Fruit fly (Drosophila melanogaster) whole organism, embryonic: ENCODE data around the gene CG10660.

Experiments
- ATbp ChIP-seq: fragments of 200-800 bp; sonication (Bioruptor generic); optimal IDR thresholded peaks from 2 replicates; lab custom pipeline; 2017; ENCODE audit warnings: missing biosample characterization, mild to moderate bottlenecking, missing genetic modification characterization, missing genetic modification reagents
- Blimp-1 ChIP-seq: fragments of 200-800 bp; sonication (Bioruptor generic); optimal IDR thresholded peaks from 3 replicates; lab custom pipeline; 2018; ENCODE audit warnings: missing biosample characterization, missing genetic modification characterization, mild to moderate bottlenecking, moderate library complexity, missing genetic modification reagents
- CG1024 ChIP-seq: fragments of 200-800 bp; sonication (Bioruptor generic); IDR thresholded peaks from 2 replicates; pipeline ENCODE4 v1.3.6; 2022; ENCODE audit warnings: missing biosample characterization, missing genetic modification characterization
- CG10267 ChIP-seq: fragments of 200-800 bp; sonication (Bioruptor generic); optimal IDR thresholded peaks from 2 replicates; lab custom pipeline; 2018; ENCODE audit warnings: missing biosample characterization, mild to moderate bottlenecking, missing genetic modification characterization, moderate library complexity
- CG10274 ChIP-seq: fragments of 200-800 bp; sonication (Bioruptor generic); optimal IDR thresholded peaks from 3 replicates; lab custom pipeline; 2017; ENCODE audit warnings: missing biosample characterization, mild to moderate bottlenecking, missing genetic modification characterization
- CG10654 ChIP-seq: fragments of 200-800 bp; sonication (Bioruptor generic); optimal IDR thresholded peaks from 2 replicates; lab custom pipeline; 2016; ENCODE audit warnings: missing biosample characterization, missing genetic modification characterization
- CG11560 ChIP-seq: fragments of 200-800 bp; sonication (Bioruptor generic); IDR thresholded peaks from 3 replicates; pipeline ENCODE4 v1.3.6; 2022; ENCODE audit warnings: missing biosample characterization, missing genetic modification characterization
- CG12236 ChIP-seq: fragments of 200-800 bp; sonication (Bioruptor generic); optimal IDR thresholded peaks from 2 replicates; lab custom pipeline; 2016; ENCODE audit warnings: missing biosample characterization, missing genetic modification characterization
- CG13123 ChIP-seq: fragments of 200-800 bp; sonication (Bioruptor generic); optimal IDR thresholded peaks from 2 replicates; lab custom pipeline; 2016; ENCODE audit warnings: missing biosample characterization, missing genetic modification characterization
- CG13287 ChIP-seq: fragments of 200-800 bp; sonication (Bioruptor generic); IDR thresholded peaks from 2 replicates; pipeline ENCODE4 v1.3.6; 2022; ENCODE audit warnings: missing biosample characterization, missing genetic modification characterization; ENCODE audit not compliant: partially characterized antibody
- CG13775 ChIP-seq: fragments of 200-800 bp; sonication (Bioruptor generic); optimal IDR thresholded peaks from 3 replicates; lab custom pipeline; 2017; ENCODE audit warnings: missing biosample characterization, mild to moderate bottlenecking, missing genetic modification characterization
- CG14860 ChIP-seq: fragments of 200-800 bp; sonication (Bioruptor generic); IDR thresholded peaks from 3 replicates; pipeline ENCODE4 v1.3.6; 2022; ENCODE audit warnings: missing biosample characterization, missing genetic modification characterization; ENCODE audit not compliant: partially characterized antibody
- CG15073 ChIP-seq: fragments of 200-800 bp; sonication (Bioruptor generic); optimal IDR thresholded peaks from 2 replicates; lab custom pipeline; 2016; ENCODE audit warnings: missing biosample characterization, missing genetic modification characterization
- CG15514 ChIP-seq: fragments of 200-800 bp; sonication (Bioruptor generic); optimal IDR thresholded peaks from 3 replicates; lab custom pipeline; 2017; ENCODE audit warnings: missing biosample characterization, missing genetic modification characterization, mild to moderate bottlenecking, moderate library complexity, missing genetic modification reagents
- CG17328 ChIP-seq: fragments of 200-800 bp; sonication (Bioruptor generic); IDR thresholded peaks from 2 replicates; pipeline ENCODE4 v1.3.6; 2022; ENCODE audit warnings: missing biosample characterization, missing genetic modification characterization
- CG17912 ChIP-seq: fragments of 200-800 bp; sonication (Bioruptor generic); optimal IDR thresholded peaks from 2 replicates; lab custom pipeline; 2018; ENCODE audit warnings: missing biosample characterization, mild to moderate bottlenecking, missing genetic modification characterization
- CG30431 ChIP-seq: fragments of 200-800 bp; sonication (Bioruptor generic); optimal IDR thresholded peaks from 2 replicates; lab custom pipeline; 2017; ENCODE audit warnings: missing biosample characterization, missing genetic modification characterization
- CG31224 ChIP-seq: fragments of 200-800 bp; sonication (Bioruptor generic); IDR thresholded peaks from 2 replicates; pipeline ENCODE4 v1.3.6; 2022; ENCODE audit warnings: missing biosample characterization, missing genetic modification characterization
- CG31441 ChIP-seq: fragments of 200-800 bp; sonication (Bioruptor generic); IDR thresholded peaks from 2 replicates; pipeline ENCODE4 v1.3.6; 2022; ENCODE audit warnings: missing biosample characterization, missing genetic modification characterization
- CG32532 ChIP-seq: fragments of 200-800 bp; sonication (Bioruptor generic); IDR thresholded peaks from 2 replicates; pipeline ENCODE4 v1.3.6; 2022; ENCODE audit warnings: missing biosample characterization, missing genetic modification characterization
- CG32772 ChIP-seq: fragments of 200-800 bp; sonication (Bioruptor generic); IDR thresholded peaks from 2 replicates; pipeline ENCODE4 v1.3.6; 2022; ENCODE audit warnings: missing biosample characterization, missing genetic modification characterization
- CG3407 ChIP-seq: fragments of 200-800 bp; sonication (Bioruptor generic); optimal IDR thresholded peaks from 2 replicates; lab custom pipeline; 2018; ENCODE audit warnings: missing biosample characterization, mild to moderate bottlenecking, missing genetic modification characterization
- CG5245 ChIP-seq: fragments of 200-800 bp; sonication (Bioruptor generic); optimal IDR thresholded peaks from 3 replicates; lab custom pipeline; 2016; ENCODE audit warnings: missing biosample characterization, missing genetic modification characterization
- CG7928 ChIP-seq: fragments of 200-800 bp; sonication (Bioruptor generic); optimal IDR thresholded peaks from 2 replicates; lab custom pipeline; 2017; ENCODE audit warnings: missing biosample characterization, mild to moderate bottlenecking, missing genetic modification characterization
- CG8089 ChIP-seq: fragments of 200-800 bp; sonication (Bioruptor generic); optimal IDR thresholded peaks from 3 replicates; lab custom pipeline; 2016; ENCODE audit warnings: missing biosample characterization, missing genetic modification characterization
- CG9609 ChIP-seq: fragments of 200-800 bp; sonication (Bioruptor generic); optimal IDR thresholded peaks from 3 replicates; lab custom pipeline; 2016; ENCODE audit warnings: missing biosample characterization, missing genetic modification characterization
- D ChIP-seq, 2 experiments: fragments of 200-800 bp in 1 of 2; fragments of >200 bp in 1 of 2; sonication (Bioruptor generic) in 1 of 2; optimal IDR thresholded peaks; 2 replicates in 1 of 2; 3 replicates in 1 of 2; lab custom pipeline; 2017; ENCODE audit warnings: mild to moderate bottlenecking in 1 of 2, missing biosample characterization in 1 of 2, missing genetic modification characterization in 1 of 2, missing genetic modification reagents in 1 of 2
- Hr78 ChIP-seq, 2 experiments: fragments of 200-800 bp in 1 of 2; fragments of >200 bp in 1 of 2; sonication (Bioruptor generic) in 1 of 2; optimal IDR thresholded peaks; 2 replicates each; lab custom pipeline; 2017 to 2019; ENCODE audit warnings: missing biosample characterization in 2 of 2, missing genetic modification characterization in 2 of 2, mild to moderate bottlenecking in 1 of 2, moderate library complexity in 1 of 2
- Mes4 ChIP-seq: fragments of 200-800 bp; sonication (Bioruptor generic); optimal IDR thresholded peaks from 2 replicates; lab custom pipeline; 2016; ENCODE audit warnings: missing biosample characterization, missing genetic modification characterization
- Nf-YA ChIP-seq: fragments of 200-800 bp; sonication (Bioruptor generic); IDR thresholded peaks from 2 replicates; pipeline ENCODE4 v1.3.6; 2022; ENCODE audit warnings: missing biosample characterization, missing genetic modification characterization
- Optix ChIP-seq: fragments of 200-800 bp; sonication (Bioruptor generic); IDR thresholded peaks from 3 replicates; pipeline ENCODE4 v1.3.6; 2022; ENCODE audit warnings: missing biosample characterization, missing genetic modification characterization
- Ptx1 ChIP-seq: fragments of 200-800 bp; sonication (Bioruptor generic); IDR thresholded peaks from 2 replicates; pipeline ENCODE4 v1.3.6; 2022; ENCODE audit warnings: missing biosample characterization, missing genetic modification characterization
- Spps ChIP-seq: fragments of 200-800 bp; sonication (Bioruptor generic); optimal IDR thresholded peaks from 2 replicates; lab custom pipeline; 2018; ENCODE audit warnings: missing biosample characterization, mild to moderate bottlenecking, missing genetic modification characterization
- Xbp1 ChIP-seq: fragments of 200-800 bp; sonication (Bioruptor generic); optimal IDR thresholded peaks from 3 replicates; lab custom pipeline; 2016; ENCODE audit warnings: missing biosample characterization, mild to moderate bottlenecking, missing genetic modification characterization
- YL-1 ChIP-seq: fragments of 200-800 bp; sonication (Bioruptor generic); optimal IDR thresholded peaks from 3 replicates; lab custom pipeline; 2017; ENCODE audit warnings: missing biosample characterization, mild to moderate bottlenecking, missing genetic modification characterization
- abd-A ChIP-seq: fragments of 200-800 bp; sonication (Bioruptor generic); optimal IDR thresholded peaks from 3 replicates; lab custom pipeline; 2019; ENCODE audit warnings: missing biosample characterization, mild to moderate bottlenecking, missing genetic modification characterization, moderate library complexity
- ci ChIP-seq: fragments of 200-800 bp; sonication (Bioruptor generic); IDR thresholded peaks from 3 replicates; pipeline ENCODE4 v1.3.6; 2022; ENCODE audit warnings: missing biosample characterization, missing genetic modification characterization
- cwo ChIP-seq: fragments of 200-800 bp; sonication (Bioruptor generic); optimal IDR thresholded peaks from 3 replicates; lab custom pipeline; 2017; ENCODE audit warnings: missing biosample characterization, missing genetic modification characterization, mild to moderate bottlenecking, moderate library complexity, missing genetic modification reagents
- dm ChIP-seq: fragments of 200-800 bp; sonication (Bioruptor generic); optimal IDR thresholded peaks from 3 replicates; lab custom pipeline; 2016; ENCODE audit warnings: missing biosample characterization, missing genetic modification characterization
- ewg ChIP-seq: fragments of 200-800 bp; sonication (Bioruptor generic); optimal IDR thresholded peaks from 3 replicates; lab custom pipeline; 2017; ENCODE audit warnings: mild to moderate bottlenecking, missing biosample characterization, missing genetic modification reagents, missing genetic modification characterization
- hb ChIP-seq: fragments of 200-800 bp; sonication (Bioruptor generic); IDR thresholded peaks from 3 replicates; pipeline ENCODE4 v1.3.6; 2022; ENCODE audit warnings: missing biosample characterization, missing genetic modification characterization; ENCODE audit not compliant: partially characterized antibody
- jumu ChIP-seq: fragments of 200-800 bp; sonication (Bioruptor generic); optimal IDR thresholded peaks from 3 replicates; lab custom pipeline; 2016; ENCODE audit warnings: missing biosample characterization, missing genetic modification characterization
- lola ChIP-seq, 3 experiments: fragments of >200 bp in 2 of 3; fragments of 200-800 bp in 1 of 3; sonication (Bioruptor generic) in 1 of 3; optimal IDR thresholded peaks; 2 replicates each; lab custom pipeline; 2017 to 2019; ENCODE audit warnings: missing biosample characterization in 3 of 3, missing genetic modification characterization in 3 of 3, mild to moderate bottlenecking in 1 of 3, moderate library complexity in 1 of 3
- p53 ChIP-seq: fragments of 200-800 bp; sonication (Bioruptor generic); optimal IDR thresholded peaks from 2 replicates; lab custom pipeline; 2016; ENCODE audit warnings: missing biosample characterization, missing genetic modification characterization
- pnt ChIP-seq: fragments of 200-800 bp; sonication (Bioruptor generic); optimal IDR thresholded peaks from 3 replicates; lab custom pipeline; 2016; ENCODE audit warnings: missing biosample characterization, missing genetic modification characterization
- ro ChIP-seq: fragments of 200-800 bp; sonication (Bioruptor generic); IDR thresholded peaks from 2 replicates; pipeline ENCODE4 v1.3.6; 2022; ENCODE audit warnings: missing biosample characterization, missing genetic modification characterization
- sens ChIP-seq: fragments of 200-800 bp; sonication (Bioruptor generic); peaks from one replicate; lab custom pipeline; 2016; ENCODE audit warnings: missing biosample characterization, missing genetic modification characterization
- ttk ChIP-seq: fragments of 200-800 bp; sonication (Bioruptor generic); IDR thresholded peaks from 2 replicates; pipeline ENCODE4 v2.1.2; 2022; ENCODE audit warnings: missing biosample characterization, missing genetic modification characterization
- zfh1 ChIP-seq: fragments of 200-800 bp; sonication (Bioruptor generic); IDR thresholded peaks from 3 replicates; pipeline ENCODE4 v1.3.6; 2022; ENCODE audit warnings: missing biosample characterization, missing genetic modification characterization

Gene CG10660

dm6 chr3L:12529431-12530007, 39.0 kb upstream of the CG10660 start (continued):
- TF ChIP-seq sens (GFP tag; lab: Kevin White, UChicago) (peak; percentile 5), CG9609 (GFP tag; lab: Kevin White, UChicago) (no peak), CG15073 (GFP tag; lab: Kevin White, UChicago) (no peak), CG13123 (GFP tag; lab: Kevin White, UChicago) (no peak), CG10274 (GFP tag; lab: Kevin White, UChicago) (no peak), cwo (GFP tag; lab: Kevin White, UChicago) (no peak), ewg (GFP tag; lab: Kevin White, UChicago) (no peak), CG5245 (GFP tag; lab: Kevin White, UChicago) (peak; percentile 27), CG17328 (peak; percentile 76), Optix (GFP tag; lab: Robert Waterston, UW) (0 out of 3 replicates have a peak, but pooled peaks have one; percentile 17), abd-A (no peak), pnt (GFP tag; lab: Kevin White, UChicago) (no peak), CG12236 (no peak), CG3407 (GFP tag; lab: Kevin White, UChicago) (peak; percentile 23), Ptx1 (GFP tag; lab: Robert Waterston, UW) (peak; percentile 26; the same call in 1 of the 2 replicates), CG17912 (GFP tag; lab: Kevin White, UChicago) (no peak), Nf-YA (GFP tag; lab: Robert Waterston, UW) (no peak), CG13775 (peak; percentile 15), zfh1 (GFP tag; lab: Robert Waterston, UW) (peak; percentile 68), ro (GFP tag; lab: Robert Waterston, UW) (no peak), Hr78 (GFP tag; optimal IDR thresholded peaks at IDR 0.05; lab: Kevin White, UChicago) (peak in 1 of 2 experiments; percentile 53), CG13287 (GFP tag; lab: Robert Waterston, UW) (no peak), D (optimal IDR thresholded peaks at IDR 0.05; lab: Kevin White, UChicago) (peak; percentile 57), D (GFP tag; optimal IDR thresholded peaks at IDR 0.05; lab: Kevin White, UChicago) (peak; percentile 52), CG10654 (peak; percentile 5), CG14860 (GFP tag; lab: Robert Waterston, UW) (no peak), p53 (GFP tag; lab: Kevin White, UChicago) (no peak), jumu (GFP tag; lab: Kevin White, UChicago) (no peak), Blimp-1 (GFP tag; lab: Kevin White, UChicago) (peak; percentile 61), CG31224 (no peak), CG32772 (GFP tag; lab: Robert Waterston, UW) (peak; percentile 23; the same call in 1 of the 2 replicates), CG7928 (GFP tag; lab: Kevin White, UChicago) (no peak), ci (GFP tag; lab: Robert Waterston, UW) (peak; percentile 85), CG30431 (GFP tag; lab: Kevin White, UChicago) (no peak), CG15514 (GFP tag; lab: Kevin White, UChicago) (peak; percentile 9)

dm6 chr3L:12526433-12527113, 36.1 kb upstream of the CG10660 start, which contains the start of gene eIF2beta:
Gene eIF2beta (minus strand): TSS chr3L:12526731.
- no peak for TF ChIP-seq CG11560 (tag; lab: Robert Waterston, UW)
- TF ChIP-seq Mes4 (GFP tag; lab: Kevin White, UChicago) = peak; percentile 39
- TF ChIP-seq CG1024 (GFP tag; lab: Robert Waterston, UW) = no peak
- TF ChIP-seq CG10267 (tag; lab: Kevin White, UChicago) = peak; percentile 51
- no peak for TF ChIP-seq CG8089 (GFP tag; lab: Kevin White, UChicago)
- no peak for TF ChIP-seq hb (GFP tag; lab: Robert Waterston, UW)
- TF ChIP-seq CG32532 (GFP tag; lab: Robert Waterston, UW) = peak; percentile 20; the same call in 1 of the 2 replicates
- TF ChIP-seq YL-1 (GFP tag; lab: Kevin White, UChicago) = peak; percentile 97
- no peak for TF ChIP-seq lola (GFP tag; optimal IDR thresholded peaks at IDR 0.05; lab: Kevin White, UChicago)
- TF ChIP-seq CG31441 (GFP tag; lab: Robert Waterston, UW) = no peak
- TF ChIP-seq ATbp (GFP tag; lab: Kevin White, UChicago) = no peak
- TF ChIP-seq Xbp1 (GFP tag; lab: Kevin White, UChicago) = peak; percentile 34
- peak; percentile 30 for TF ChIP-seq Spps (tag; lab: Kevin White, UChicago)
- peak; percentile 84 for TF ChIP-seq dm
- TF ChIP-seq ttk (GFP tag; lab: Robert Waterston, UW) = no peak
